Fruit fly (Drosophila melanogaster) whole organism, embryonic: ENCODE measurements around the gene fz4.

Experiments
- Asciz ChIP-seq: fragments of 200-800 bp; sonication (Bioruptor generic); optimal IDR thresholded peaks from 2 replicates; lab custom pipeline; 2017; ENCODE audit warnings: missing biosample characterization, mild to moderate bottlenecking, missing genetic modification characterization, missing genetic modification reagents
- Awh ChIP-seq: fragments of 200-800 bp; sonication (Bioruptor generic); IDR thresholded peaks from 2 replicates; pipeline ENCODE4, ENCODE4 v1.3.6; 2022; ENCODE audit warnings: missing biosample characterization, missing genetic modification characterization
- C15 ChIP-seq: fragments of 200-800 bp; sonication (Bioruptor generic); IDR thresholded peaks from 3 replicates; pipeline ENCODE4 v1.3.6; 2022; ENCODE audit warnings: missing biosample characterization, missing genetic modification characterization
- CG10209 ChIP-seq: fragments of 200-800 bp; sonication (Bioruptor generic); optimal IDR thresholded peaks from 3 replicates; lab custom pipeline; 2017; ENCODE audit warnings: missing biosample characterization, mild to moderate bottlenecking, missing genetic modification characterization, missing genetic modification reagents
- CG10543 ChIP-seq: fragments of 200-800 bp; sonication (Bioruptor generic); optimal IDR thresholded peaks from 3 replicates; lab custom pipeline; 2017; ENCODE audit warnings: missing biosample characterization, mild to moderate bottlenecking, missing genetic modification characterization, moderate library complexity
- CG11247 ChIP-seq: fragments of 200-800 bp; sonication (Bioruptor generic); IDR thresholded peaks from 2 replicates; pipeline ENCODE4 v1.3.6; 2022; ENCODE audit warnings: missing biosample characterization, missing genetic modification characterization
- CG11398 ChIP-seq: fragments of 200-800 bp; sonication (Bioruptor generic); optimal IDR thresholded peaks from 2 replicates; lab custom pipeline; 2016; ENCODE audit warnings: missing biosample characterization, missing genetic modification characterization
- CG11504 ChIP-seq: fragments of 200-800 bp; sonication (Bioruptor generic); optimal IDR thresholded peaks from 3 replicates; lab custom pipeline; 2019; ENCODE audit warnings: missing biosample characterization, mild to moderate bottlenecking, missing genetic modification characterization, moderate library complexity
- CG12659 ChIP-seq: fragments of 200-800 bp; sonication (Bioruptor generic); optimal IDR thresholded peaks from 3 replicates; lab custom pipeline; 2017; ENCODE audit warnings: mild to moderate bottlenecking, missing biosample characterization, missing genetic modification reagents, missing genetic modification characterization
- CG15479 ChIP-seq: fragments of 200-800 bp; sonication (Bioruptor generic); optimal IDR thresholded peaks from 3 replicates; lab custom pipeline; 2019; ENCODE audit warnings: missing biosample characterization, mild to moderate bottlenecking, missing genetic modification characterization, moderate library complexity
- CG15514 ChIP-seq: fragments of 200-800 bp; sonication (Bioruptor generic); optimal IDR thresholded peaks from 3 replicates; lab custom pipeline; 2017; ENCODE audit warnings: missing biosample characterization, missing genetic modification characterization, mild to moderate bottlenecking, moderate library complexity, missing genetic modification reagents
- CG15696 ChIP-seq: fragments of 200-800 bp; sonication (Bioruptor generic); optimal IDR thresholded peaks from 2 replicates; lab custom pipeline; 2019; ENCODE audit warnings: missing biosample characterization, mild to moderate bottlenecking, missing genetic modification characterization, moderate library complexity
- CG17328 ChIP-seq: fragments of 200-800 bp; sonication (Bioruptor generic); IDR thresholded peaks from 2 replicates; pipeline ENCODE4 v1.3.6; 2022; ENCODE audit warnings: missing biosample characterization, missing genetic modification characterization
- CG3281 ChIP-seq: fragments of 200-800 bp; sonication (Bioruptor generic); optimal IDR thresholded peaks from 3 replicates; lab custom pipeline; 2017; ENCODE audit warnings: missing biosample characterization, mild to moderate bottlenecking, missing genetic modification characterization
- CG33213 ChIP-seq: fragments of 200-800 bp; sonication (Bioruptor generic); optimal IDR thresholded peaks from 3 replicates; lab custom pipeline; 2016; ENCODE audit warnings: missing biosample characterization, missing genetic modification characterization
- CG6689 ChIP-seq: fragments of 200-800 bp; sonication (Bioruptor generic); IDR thresholded peaks from 2 replicates; pipeline ENCODE4 v1.3.6; 2022; ENCODE audit warnings: missing biosample characterization, missing genetic modification characterization
- CG8388 ChIP-seq: fragments of 200-800 bp; sonication (Bioruptor generic); optimal IDR thresholded peaks from 2 replicates; lab custom pipeline; 2019; ENCODE audit warnings: missing biosample characterization, mild to moderate bottlenecking, missing genetic modification characterization, moderate library complexity
- CG8924 ChIP-seq: fragments of 200-800 bp; optimal IDR thresholded peaks from 3 replicates; lab custom pipeline; 2019; ENCODE audit warnings: missing biosample characterization, mild to moderate bottlenecking, missing genetic modification characterization, moderate library complexity
- CG9797 ChIP-seq: fragments of 200-800 bp; sonication (Bioruptor generic); optimal IDR thresholded peaks from 3 replicates; lab custom pipeline; 2018; ENCODE audit warnings: missing biosample characterization, mild to moderate bottlenecking, missing genetic modification characterization
- D19B ChIP-seq: fragments of 200-800 bp; sonication (Bioruptor generic); optimal IDR thresholded peaks from 2 replicates; lab custom pipeline; 2017; ENCODE audit warnings: missing biosample characterization, mild to moderate bottlenecking, missing genetic modification characterization
- Dp ChIP-seq: fragments of 200-800 bp; sonication (Bioruptor generic); optimal IDR thresholded peaks from 2 replicates; lab custom pipeline; 2018; ENCODE audit warnings: missing biosample characterization, mild to moderate bottlenecking, missing genetic modification characterization, moderate library complexity
- Fer3 ChIP-seq: fragments of 200-800 bp; sonication (Bioruptor generic); optimal IDR thresholded peaks from 2 replicates; lab custom pipeline; 2018; ENCODE audit warnings: missing biosample characterization, mild to moderate bottlenecking, missing genetic modification characterization, moderate library complexity
- MTF-1 ChIP-seq: fragments of 200-800 bp; sonication (Bioruptor generic); optimal IDR thresholded peaks from 2 replicates; lab custom pipeline; 2018; ENCODE audit warnings: missing biosample characterization, mild to moderate bottlenecking, missing genetic modification characterization, borderline replicate concordance
- Opbp ChIP-seq: fragments of 200-800 bp; sonication (Bioruptor generic); IDR thresholded peaks from 3 replicates; pipeline ENCODE4 v1.3.6; 2022; ENCODE audit warnings: missing biosample characterization, missing genetic modification characterization; ENCODE audit not compliant: partially characterized antibody
- Pdp1 ChIP-seq, 2 experiments: fragments of 200-800 bp; sonication (Bioruptor generic); optimal IDR thresholded peaks; 3 replicates each; lab custom pipeline; 2016; ENCODE audit warnings: missing biosample characterization in 2 of 2, missing genetic modification characterization in 2 of 2, mild to moderate bottlenecking in 1 of 2, moderate library complexity in 1 of 2
- Rfx ChIP-seq: fragments of 200-800 bp; sonication (Bioruptor generic); IDR thresholded peaks from 2 replicates; pipeline ENCODE4 v1.3.6; 2022; ENCODE audit warnings: missing biosample characterization, missing genetic modification characterization
- Sry-β ChIP-seq: fragments of 200-800 bp; sonication (Bioruptor generic); optimal IDR thresholded peaks from 2 replicates; lab custom pipeline; 2018; ENCODE audit warnings: missing biosample characterization, mild to moderate bottlenecking, missing genetic modification characterization, moderate library complexity
- chif ChIP-seq, 2 experiments: fragments of 200-800 bp; sonication (Bioruptor generic); optimal IDR thresholded peaks; 3 replicates each; lab custom pipeline; 2016; ENCODE audit warnings: missing biosample characterization in 2 of 2, missing genetic modification characterization in 2 of 2
- chinmo ChIP-seq: fragments of 200-800 bp; sonication (Bioruptor generic); IDR thresholded peaks from 4 replicates; pipeline ENCODE4 v1.3.6; 2022; ENCODE audit warnings: missing biosample characterization, missing genetic modification characterization; ENCODE audit not compliant: partially characterized antibody
- cwo ChIP-seq: fragments of 200-800 bp; sonication (Bioruptor generic); optimal IDR thresholded peaks from 3 replicates; lab custom pipeline; 2017; ENCODE audit warnings: missing biosample characterization, missing genetic modification characterization, mild to moderate bottlenecking, moderate library complexity, missing genetic modification reagents
- exex ChIP-seq: fragments of 200-800 bp; sonication (Bioruptor generic); optimal IDR thresholded peaks from 4 replicates; lab custom pipeline; 2018; ENCODE audit warnings: missing biosample characterization, mild to moderate bottlenecking, missing genetic modification characterization, moderate library complexity
- gro ChIP-seq: fragments of 200-800 bp; sonication (Bioruptor generic); optimal IDR thresholded peaks from 2 replicates; lab custom pipeline; 2016; ENCODE audit warnings: missing biosample characterization, missing genetic modification characterization
- gsb-n ChIP-seq: fragments of 200-800 bp; sonication (Bioruptor generic); optimal IDR thresholded peaks from 3 replicates; lab custom pipeline; 2018; ENCODE audit warnings: missing biosample characterization, mild to moderate bottlenecking, missing genetic modification characterization
- h ChIP-seq: fragments of >200 bp; optimal IDR thresholded peaks from 2 replicates; lab custom pipeline; 2017
- hb ChIP-seq: fragments of 200-800 bp; sonication (Bioruptor generic); IDR thresholded peaks from 3 replicates; pipeline ENCODE4 v1.3.6; 2022; ENCODE audit warnings: missing biosample characterization, missing genetic modification characterization; ENCODE audit not compliant: partially characterized antibody
- her ChIP-seq: fragments of 200-800 bp; sonication (Bioruptor generic); optimal IDR thresholded peaks from 2 replicates; lab custom pipeline; 2016; ENCODE audit warnings: missing biosample characterization, missing genetic modification characterization
- kah ChIP-seq: fragments of 200-800 bp; sonication (Bioruptor generic); optimal IDR thresholded peaks from 2 replicates; lab custom pipeline; 2018; ENCODE audit warnings: missing biosample characterization, mild to moderate bottlenecking, missing genetic modification characterization
- mam ChIP-seq: fragments of 200-800 bp; sonication (Bioruptor generic); optimal IDR thresholded peaks from 3 replicates; lab custom pipeline; 2016; ENCODE audit warnings: missing biosample characterization, missing genetic modification characterization
- nerfin-1 ChIP-seq: fragments of 200-800 bp; sonication (Bioruptor generic); optimal IDR thresholded peaks from 3 replicates; lab custom pipeline; 2019; ENCODE audit warnings: missing biosample characterization, mild to moderate bottlenecking, missing genetic modification characterization, moderate library complexity
- nom ChIP-seq: fragments of 200-800 bp; sonication (Bioruptor generic); optimal IDR thresholded peaks from 2 replicates; lab custom pipeline; 2017; ENCODE audit warnings: missing biosample characterization, missing genetic modification characterization, mild to moderate bottlenecking, moderate library complexity, missing genetic modification reagents
- phol ChIP-seq: fragments of 200-800 bp; sonication (Bioruptor generic); optimal IDR thresholded peaks from 3 replicates; lab custom pipeline; 2018; ENCODE audit warnings: missing biosample characterization, mild to moderate bottlenecking, missing genetic modification characterization, moderate library complexity
- sd ChIP-seq: fragments of 200-800 bp; sonication (Bioruptor generic); optimal IDR thresholded peaks from 3 replicates; lab custom pipeline; 2018; ENCODE audit warnings: missing biosample characterization, mild to moderate bottlenecking, missing genetic modification characterization, moderate library complexity
- sim ChIP-seq: fragments of 200-800 bp; sonication (Bioruptor generic); IDR thresholded peaks from 2 replicates; pipeline ENCODE4 v1.3.6; 2022; ENCODE audit warnings: missing biosample characterization, missing genetic modification characterization
- slbo ChIP-seq: fragments of 200-800 bp; sonication (Bioruptor generic); IDR thresholded peaks from 2 replicates; pipeline ENCODE4 v1.3.6; 2022; ENCODE audit warnings: missing biosample characterization, missing genetic modification characterization
- sug ChIP-seq: fragments of 200-800 bp; optimal IDR thresholded peaks from 2 replicates; lab custom pipeline; 2019; ENCODE audit warnings: missing biosample characterization, mild to moderate bottlenecking, missing genetic modification characterization, moderate library complexity
- tgo ChIP-seq: fragments of 200-800 bp; sonication (Bioruptor generic); IDR thresholded peaks from 3 replicates; pipeline ENCODE4 v1.3.6; 2022; ENCODE audit warnings: missing biosample characterization, missing genetic modification characterization

The fz4 gene

DNA sequence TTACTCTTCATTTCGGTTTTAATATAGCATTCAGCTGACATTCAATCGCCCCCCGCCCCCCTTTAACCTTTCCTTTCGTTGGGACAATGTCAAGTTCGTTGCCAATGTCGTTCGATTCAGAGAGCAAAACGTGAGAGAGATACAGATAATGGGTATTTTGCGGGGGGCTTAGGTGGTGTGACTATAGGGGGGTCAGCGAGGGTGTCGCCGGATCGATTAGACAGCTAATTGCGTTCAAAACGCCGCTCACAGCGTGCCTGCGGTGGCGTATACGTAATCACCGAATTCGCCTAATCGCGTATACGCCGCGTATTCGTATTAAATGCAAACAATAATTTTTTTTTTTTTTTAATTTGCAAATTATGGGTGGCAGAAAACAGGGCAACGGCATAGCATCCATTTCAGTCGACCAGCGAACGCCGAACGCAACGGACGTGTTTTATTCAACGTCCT lies 41.1 kb downstream of the fz4 start, which contains the start of gene CG4607 (continued):
- TF ChIP-seq Sry-β (GFP tag; lab: Kevin White, UChicago) (no peak), Pdp1 (GFP tag; optimal IDR thresholded peaks at IDR 0.05; lab: Kevin White, UChicago) (peak in 1 of 2 experiments; percentile 36), D19B (peak; percentile 4), CG9797 (GFP tag; lab: Kevin White, UChicago) (no peak), exex (tag; lab: Kevin White, UChicago) (peak; percentile 44)

DNA sequence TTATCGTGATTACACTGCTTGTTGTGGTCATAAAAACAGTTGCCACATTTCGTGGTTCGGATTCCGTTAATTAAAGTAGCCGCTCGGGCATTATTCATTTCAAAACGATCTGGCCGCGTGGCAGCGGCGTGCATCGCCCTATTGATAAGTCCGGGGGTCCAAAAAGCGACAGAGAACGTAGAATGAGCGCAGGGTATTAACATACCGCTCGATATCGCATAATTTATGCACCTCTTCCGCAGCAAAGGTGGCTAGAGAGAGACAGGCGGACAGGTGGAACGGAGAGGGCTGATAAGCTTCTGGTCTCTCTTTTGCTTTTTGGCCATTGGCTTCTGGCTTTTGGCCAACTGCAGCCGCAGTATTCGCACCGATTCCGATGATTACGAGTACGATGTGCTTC lies 42.0 kb downstream of the fz4 start:
- no peak for TF ChIP-seq CG11247 (GFP tag; lab: Robert Waterston, UW)
- TF ChIP-seq CG8388 (GFP tag; lab: Kevin White, UChicago), result no peak
- TF ChIP-seq mam (GFP tag; lab: Kevin White, UChicago), result no peak
- no peak for TF ChIP-seq CG12659 (GFP tag; lab: Kevin White, UChicago)
- TF ChIP-seq kah, result no peak
- peak; percentile 32; the same call in 1 of the 2 replicates for TF ChIP-seq Awh (GFP tag; lab: Robert Waterston, UW)
- TF ChIP-seq chinmo, result peak; percentile 71; the same call in 1 of the 4 replicates
- TF ChIP-seq Sry-β (GFP tag; lab: Kevin White, UChicago), result no peak
- TF ChIP-seq sug (tag; lab: Kevin White, UChicago), result peak; percentile 60
- TF ChIP-seq sd (tag; lab: Kevin White, UChicago), result peak; percentile 11
- no peak for TF ChIP-seq Pdp1 (GFP tag; optimal IDR thresholded peaks at IDR 0.05; lab: Kevin White, UChicago)
- TF ChIP-seq exex (tag; lab: Kevin White, UChicago), result peak; percentile 30

dm6 chrX:7067248-7067647 lies 42.9 kb downstream of the fz4 start:
- TF ChIP-seq CG11504 (no peak), her (GFP tag; lab: Kevin White, UChicago) (no peak), chif (GFP tag; optimal IDR thresholded peaks at IDR 0.05; lab: Kevin White, UChicago) (no peak), Asciz (no peak), phol (tag; lab: Kevin White, UChicago) (no peak), sug (tag; lab: Kevin White, UChicago) (peak; percentile 1), cwo (peak; percentile 74), CG10543 (GFP tag; lab: Kevin White, UChicago) (peak; percentile 30), CG15696 (tag; lab: Kevin White, UChicago) (no peak), sim (no peak), gro (GFP tag; lab: Kevin White, UChicago) (no peak), CG10209 (GFP tag; lab: Kevin White, UChicago) (no peak), C15 (GFP tag; lab: Robert Waterston, UW) (no peak), CG15514 (GFP tag; lab: Kevin White, UChicago) (no peak), CG6689 (GFP tag; lab: Robert Waterston, UW) (no peak), Fer3 (tag; lab: Kevin White, UChicago) (no peak), Dp (GFP tag; lab: Kevin White, UChicago) (no peak), CG15479 (GFP tag; lab: Kevin White, UChicago) (no peak), hb (GFP tag; lab: Robert Waterston, UW) (no peak), nom (GFP tag; lab: Kevin White, UChicago) (peak; percentile 5), Opbp (no peak), slbo (GFP tag; lab: Robert Waterston, UW) (peak; percentile 56; the same call in 1 of the 2 replicates), CG11398 (GFP tag; lab: Kevin White, UChicago) (no peak), nerfin-1 (no peak), CG3281 (GFP tag; lab: Kevin White, UChicago) (peak; percentile 10), CG33213 (GFP tag; lab: Kevin White, UChicago) (no peak), CG17328 (GFP tag; lab: Robert Waterston, UW) (no peak), tgo (GFP tag; lab: Robert Waterston, UW) (no peak), h (lab: Kevin White, UChicago) (no peak), MTF-1 (no peak), gsb-n (tag; lab: Kevin White, UChicago) (no peak), Rfx (GFP tag; lab: Robert Waterston, UW) (no peak; the same call in 1 of the 2 replicates), CG8924 (tag; lab: Kevin White, UChicago) (no peak)
